Fruit fly (Drosophila melanogaster): ENCODE measurements around the gene Piezo.

DNA sequence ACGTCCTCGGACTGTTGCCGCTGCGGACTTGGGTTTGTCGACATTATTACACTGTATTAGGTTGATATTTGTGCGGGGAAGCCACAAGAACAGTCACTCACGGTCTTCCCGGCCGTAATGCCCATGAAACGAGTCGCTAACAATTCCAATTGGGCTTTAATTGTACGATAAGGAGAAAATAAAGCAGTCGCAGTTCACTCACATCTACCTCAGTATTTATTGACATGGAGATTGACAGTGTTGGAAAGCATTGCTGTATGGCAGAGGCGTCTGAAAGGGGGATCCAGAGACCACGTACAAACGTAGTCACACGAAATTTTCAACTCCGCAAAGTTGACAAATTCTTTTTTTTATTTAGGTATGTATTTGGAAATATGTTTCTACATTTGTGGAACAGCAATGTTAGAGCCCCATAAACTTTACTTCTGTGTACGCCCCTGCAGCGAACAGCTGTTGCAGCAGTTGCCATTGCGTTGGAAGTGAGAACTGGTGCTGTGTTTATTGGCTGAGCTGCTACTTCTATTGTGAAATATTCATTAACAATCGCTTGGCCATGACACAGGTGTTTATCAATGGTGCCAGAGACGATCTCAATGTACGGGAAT lies 49.9 kb downstream of the Piezo start, which contains the start of the genes CG8372 and CG8360:
- peak; percentile 98 for TF ChIP-seq psq (GFP tag; optimal IDR thresholded peaks at IDR 0.05)
- peak; percentile 100 for TF ChIP-seq Hnf4 (GFP tag; optimal IDR thresholded peaks at IDR 0.05)
- TF ChIP-seq Myc (optimal IDR thresholded peaks at IDR 0.05), result no peak
